Worm (Caenorhabditis elegans): ENCODE data around the gene smrd-1.

DNA sequence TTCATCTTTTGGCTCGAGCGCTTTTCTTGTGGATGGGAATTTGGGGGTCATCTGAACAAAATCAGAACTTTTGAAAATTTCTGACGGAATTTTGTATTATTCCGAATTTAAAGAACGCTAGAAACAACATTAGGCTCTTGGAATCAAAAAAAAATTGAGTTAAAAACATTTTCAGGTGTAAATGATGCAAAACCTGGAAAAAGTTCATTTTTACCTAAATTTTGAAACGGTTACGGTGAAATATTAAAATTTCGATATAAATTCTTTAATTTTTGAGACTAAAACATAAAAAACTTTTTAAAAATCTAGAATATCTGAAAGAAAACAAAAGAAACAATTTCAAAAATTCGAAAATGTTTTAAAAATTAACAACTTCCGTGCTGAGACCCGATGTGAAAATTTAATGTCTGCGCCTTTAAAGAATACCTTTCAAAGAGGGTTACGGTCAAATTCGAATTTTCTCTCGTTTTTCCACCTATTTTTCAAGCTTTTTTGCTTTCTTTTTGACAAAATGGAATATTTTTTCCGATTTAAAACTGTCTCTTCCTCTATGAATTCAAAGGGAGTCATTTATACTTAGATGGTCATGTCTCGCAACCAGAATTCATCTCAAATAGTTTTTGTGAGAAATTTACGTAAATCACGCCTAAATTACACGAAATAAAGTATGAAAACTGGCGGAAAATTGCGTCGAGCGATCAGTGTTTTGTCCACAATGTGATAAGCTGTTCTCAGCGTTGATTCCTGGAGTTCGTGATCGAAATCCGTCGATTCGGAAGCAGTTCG is 6.8 kb upstream of the smrd-1 start, which contains the start of the genes H04D03.2 and ecps-2:
- TF ChIP-seq nhr-76 (tag; optimal IDR thresholded peaks at IDR 0.05) (no peak), nhr-28 (tag; optimal IDR thresholded peaks at IDR 0.05) (no peak), unc-62 (GFP tag; optimal IDR thresholded peaks at IDR 0.05) (no peak), lsy-2 (tag; optimal IDR thresholded peaks at IDR 0.05) (no peak), ces-1 (GFP tag; optimal IDR thresholded peaks at IDR 0.05) (no peak), unc-120 (tag; optimal IDR thresholded peaks at IDR 0.05; ENCODE audit: poor library complexity, severe bottlenecking) (no peak), elt-1 (tag; optimal IDR thresholded peaks at IDR 0.05; ENCODE audit: borderline replicate concordance, insufficient read depth) (no peak), ztf-11 (tag; optimal IDR thresholded peaks at IDR 0.05) (no peak), snpc-4 (tag; optimal IDR thresholded peaks at IDR 0.05) (no peak), elt-3 (tag; optimal IDR thresholded peaks at IDR 0.05) (no peak), mab-5 (tag; optimal IDR thresholded peaks at IDR 0.05) (no peak)
